Worm (Caenorhabditis elegans): ENCODE data around the gene K07F5.16.

DNA sequence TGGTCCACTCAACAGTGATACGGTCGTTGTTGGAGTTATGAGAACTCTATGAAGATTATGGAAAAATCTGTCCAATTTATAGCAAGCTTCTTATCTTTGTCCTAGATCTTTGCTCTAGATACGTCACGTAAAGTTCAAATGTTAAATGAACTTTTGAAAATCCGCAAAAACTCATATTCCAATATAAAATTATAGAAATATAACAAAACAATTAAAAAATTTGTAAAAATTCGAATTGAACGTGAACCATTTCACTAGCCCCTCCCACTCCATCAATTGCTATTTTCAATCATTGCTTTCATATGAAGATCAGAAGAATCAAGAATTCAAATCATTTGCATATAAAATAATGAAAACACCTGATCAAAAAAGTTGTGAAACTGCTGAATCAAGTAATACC is 31.3 kb upstream of the K07F5.16 start, which contains the start of gene kin-21:
- TF ChIP-seq dao-5 (tag; optimal IDR thresholded peaks at IDR 0.05) (no peak), W03F9.2 (tag; optimal IDR thresholded peaks at IDR 0.05) (no peak)

Measured in whole organism, L4/young adult.